Fruit fly (Drosophila melanogaster) whole organism, prepupa: ENCODE results near the gene Alg2.

Experiments used
- CG10631 ChIP-seq: fragments of 200-800 bp; sonication (Bioruptor generic); optimal IDR thresholded peaks from 2 replicates; lab custom pipeline; 2016; ENCODE audit warnings: missing biosample characterization, missing genetic modification characterization
- CG10669 ChIP-seq: fragments of 200-800 bp; sonication (Bioruptor generic); optimal IDR thresholded peaks from 3 replicates; lab custom pipeline; 2018; ENCODE audit warnings: missing biosample characterization, mild to moderate bottlenecking, missing genetic modification characterization, moderate library complexity
- CG11762 ChIP-seq: fragments of 200-800 bp; sonication (Bioruptor generic); optimal IDR thresholded peaks from 3 replicates; lab custom pipeline; 2016; ENCODE audit warnings: missing biosample characterization, missing genetic modification characterization; ENCODE audit not compliant: insufficient read depth
- CG15336 ChIP-seq: fragments of 200-800 bp; sonication (Bioruptor generic); IDR thresholded peaks from 2 replicates; pipeline ENCODE4 v1.3.6; 2022; ENCODE audit warnings: missing biosample characterization, missing genetic modification characterization
- CG1621 ChIP-seq: fragments of 200-800 bp; sonication (Bioruptor generic); optimal IDR thresholded peaks from 3 replicates; lab custom pipeline; 2018; ENCODE audit warnings: missing biosample characterization, mild to moderate bottlenecking, missing genetic modification characterization
- CG16779 ChIP-seq: fragments of 200-800 bp; sonication (Bioruptor generic); optimal IDR thresholded peaks from 3 replicates; lab custom pipeline; 2017; ENCODE audit warnings: missing biosample characterization, mild to moderate bottlenecking, missing genetic modification characterization
- CG3032 ChIP-seq: fragments of 200-800 bp; optimal IDR thresholded peaks from 2 replicates; lab custom pipeline; 2019; ENCODE audit warnings: missing biosample characterization, mild to moderate bottlenecking, missing genetic modification characterization, moderate library complexity
- CG31627 ChIP-seq: fragments of 200-800 bp; sonication (Bioruptor generic); optimal IDR thresholded peaks from 3 replicates; lab custom pipeline; 2016; ENCODE audit warnings: missing biosample characterization, missing genetic modification characterization
- CG32006 ChIP-seq: fragments of 200-800 bp; sonication (Bioruptor generic); optimal IDR thresholded peaks from 3 replicates; lab custom pipeline; 2017; ENCODE audit warnings: missing biosample characterization, mild to moderate bottlenecking, missing genetic modification characterization
- CG34406 ChIP-seq: fragments of 200-800 bp; sonication (Bioruptor generic); optimal IDR thresholded peaks from 3 replicates; lab custom pipeline; 2016; ENCODE audit warnings: missing biosample characterization, missing genetic modification characterization
- CG3919 ChIP-seq: fragments of 200-800 bp; sonication (Bioruptor generic); optimal IDR thresholded peaks from 3 replicates; lab custom pipeline; 2016; ENCODE audit warnings: missing biosample characterization, missing genetic modification characterization
- CG6163 ChIP-seq: fragments of 200-800 bp; sonication (Bioruptor generic); IDR thresholded peaks from 3 replicates; pipeline ENCODE4 v1.3.6; 2022; ENCODE audit warnings: missing biosample characterization, missing genetic modification characterization
- CG6276 ChIP-seq: fragments of 200-800 bp; sonication (Bioruptor generic); optimal IDR thresholded peaks from 2 replicates; lab custom pipeline; 2017; ENCODE audit warnings: missing biosample characterization, mild to moderate bottlenecking, missing genetic modification characterization
- CG6792 ChIP-seq: fragments of 200-800 bp; sonication (Bioruptor generic); optimal IDR thresholded peaks from 3 replicates; lab custom pipeline; 2016; ENCODE audit warnings: missing biosample characterization, missing genetic modification characterization
- CG6808 ChIP-seq: fragments of 200-800 bp; sonication (Bioruptor generic); optimal IDR thresholded peaks from 3 replicates; lab custom pipeline; 2017; ENCODE audit warnings: missing biosample characterization, missing genetic modification characterization, mild to moderate bottlenecking, moderate library complexity, missing genetic modification reagents
- CG6854 ChIP-seq: fragments of 200-800 bp; sonication (Bioruptor generic); optimal IDR thresholded peaks from 2 replicates; lab custom pipeline; 2017; ENCODE audit warnings: missing biosample characterization, mild to moderate bottlenecking, missing genetic modification characterization
- CG8319 ChIP-seq: fragments of 200-800 bp; sonication (Bioruptor generic); optimal IDR thresholded peaks from 3 replicates; lab custom pipeline; 2016; ENCODE audit warnings: missing biosample characterization, missing genetic modification characterization
- CG8632 ChIP-seq: fragments of 200-800 bp; sonication (Bioruptor generic); optimal IDR thresholded peaks from 3 replicates; lab custom pipeline; 2016; ENCODE audit warnings: missing biosample characterization, missing genetic modification characterization
- CG9139 ChIP-seq: fragments of 200-800 bp; sonication (Bioruptor generic); optimal IDR thresholded peaks from 3 replicates; lab custom pipeline; 2017; ENCODE audit warnings: missing biosample characterization, mild to moderate bottlenecking, missing genetic modification characterization
- Eip75B ChIP-seq: fragments of 200-800 bp; sonication (Bioruptor generic); optimal IDR thresholded peaks from 3 replicates; lab custom pipeline; 2016; ENCODE audit warnings: missing biosample characterization, missing genetic modification characterization
- Eip78C ChIP-seq: fragments of 200-800 bp; sonication (Bioruptor generic); peaks from one replicate; lab custom pipeline; 2016; ENCODE audit warnings: missing biosample characterization, missing genetic modification characterization
- Ets96B ChIP-seq: fragments of 200-800 bp; optimal IDR thresholded peaks from 2 replicates; lab custom pipeline; 2019; ENCODE audit warnings: missing biosample characterization, mild to moderate bottlenecking, missing genetic modification characterization, moderate library complexity
- Met ChIP-seq: fragments of 200-800 bp; sonication (Bioruptor generic); optimal IDR thresholded peaks from 3 replicates; lab custom pipeline; 2016; ENCODE audit warnings: missing biosample characterization, missing genetic modification characterization
- OdsH ChIP-seq: fragments of 200-800 bp; sonication (Bioruptor generic); optimal IDR thresholded peaks from 3 replicates; lab custom pipeline; 2016; ENCODE audit warnings: missing biosample characterization, missing genetic modification characterization
- Smox ChIP-seq: fragments of 200-800 bp; sonication (Bioruptor generic); optimal IDR thresholded peaks from 3 replicates; lab custom pipeline; 2016; ENCODE audit warnings: missing biosample characterization, missing genetic modification characterization
- Sox14 ChIP-seq: fragments of 200-800 bp; sonication (Bioruptor generic); optimal IDR thresholded peaks from 3 replicates; lab custom pipeline; 2016; ENCODE audit warnings: missing biosample characterization, missing genetic modification characterization
- achi ChIP-seq: fragments of 200-800 bp; sonication (Bioruptor generic); optimal IDR thresholded peaks from 3 replicates; lab custom pipeline; 2016; ENCODE audit warnings: missing biosample characterization, missing genetic modification characterization
- cyc ChIP-seq: fragments of 200-800 bp; sonication (Bioruptor generic); optimal IDR thresholded peaks from 3 replicates; lab custom pipeline; 2016; ENCODE audit warnings: missing biosample characterization, missing genetic modification characterization
- dsx ChIP-seq: fragments of 200-800 bp; optimal IDR thresholded peaks from 3 replicates; lab custom pipeline; 2019; ENCODE audit warnings: missing biosample characterization, mild to moderate bottlenecking, missing genetic modification characterization, moderate library complexity; ENCODE audit not compliant: poor library complexity, severe bottlenecking
- eg ChIP-seq: fragments of 200-800 bp; sonication (Bioruptor generic); IDR thresholded peaks from 3 replicates; pipeline ENCODE4 v1.3.6; 2022; ENCODE audit warnings: missing biosample characterization, missing genetic modification characterization
- esn ChIP-seq: fragments of 200-800 bp; sonication (Bioruptor generic); optimal IDR thresholded peaks from 2 replicates; lab custom pipeline; 2016; ENCODE audit warnings: missing biosample characterization, mild to moderate bottlenecking, missing genetic modification characterization, moderate library complexity
- fd59A ChIP-seq: fragments of 200-800 bp; sonication (Bioruptor generic); optimal IDR thresholded peaks from 2 replicates; lab custom pipeline; 2017; ENCODE audit warnings: missing biosample characterization, mild to moderate bottlenecking, missing genetic modification characterization, missing genetic modification reagents
- fd85E ChIP-seq: fragments of 200-800 bp; sonication (Bioruptor generic); optimal IDR thresholded peaks from 3 replicates; lab custom pipeline; 2016; ENCODE audit warnings: missing biosample characterization, missing genetic modification characterization
- fkh ChIP-seq: fragments of 200-800 bp; sonication (Bioruptor generic); optimal IDR thresholded peaks from 3 replicates; lab custom pipeline; 2017; ENCODE audit warnings: missing biosample characterization, mild to moderate bottlenecking, missing genetic modification characterization, moderate library complexity
- lz ChIP-seq: fragments of 200-800 bp; sonication (Bioruptor generic); optimal IDR thresholded peaks from 3 replicates; lab custom pipeline; 2016; ENCODE audit warnings: missing biosample characterization, missing genetic modification characterization
- net ChIP-seq: fragments of 200-800 bp; sonication (Bioruptor generic); optimal IDR thresholded peaks from 3 replicates; lab custom pipeline; 2016; ENCODE audit warnings: missing biosample characterization, missing genetic modification characterization
- pdm3 ChIP-seq: fragments of 200-800 bp; sonication (Bioruptor generic); optimal IDR thresholded peaks from 3 replicates; lab custom pipeline; 2016; ENCODE audit warnings: missing biosample characterization, missing genetic modification characterization
- salr ChIP-seq, 2 experiments: fragments of 200-800 bp; sonication (Bioruptor generic); optimal IDR thresholded peaks; 3 replicates each; lab custom pipeline; 2016 to 2018; ENCODE audit warnings: missing biosample characterization in 2 of 2, missing genetic modification characterization in 2 of 2, mild to moderate bottlenecking in 1 of 2
- ss ChIP-seq, 2 experiments: fragments of 200-800 bp; sonication (Bioruptor generic); optimal IDR thresholded peaks; 2 replicates in 1 of 2; 3 replicates in 1 of 2; lab custom pipeline; 2017 to 2018; ENCODE audit warnings: mild to moderate bottlenecking in 2 of 2, missing biosample characterization in 2 of 2, missing genetic modification characterization in 2 of 2, moderate library complexity in 1 of 2
- svp ChIP-seq: fragments of 200-800 bp; sonication (Bioruptor generic); peaks from one replicate; lab custom pipeline; 2016; ENCODE audit warnings: missing biosample characterization, missing genetic modification characterization
- topi ChIP-seq: fragments of 200-800 bp; sonication (Bioruptor generic); optimal IDR thresholded peaks from 3 replicates; lab custom pipeline; 2016; ENCODE audit warnings: missing biosample characterization, missing genetic modification characterization
- vri ChIP-seq: fragments of 200-800 bp; sonication (Bioruptor generic); optimal IDR thresholded peaks from 3 replicates; lab custom pipeline; 2016; ENCODE audit warnings: missing biosample characterization, mild to moderate bottlenecking, missing genetic modification characterization

The Alg2 gene

DNA sequence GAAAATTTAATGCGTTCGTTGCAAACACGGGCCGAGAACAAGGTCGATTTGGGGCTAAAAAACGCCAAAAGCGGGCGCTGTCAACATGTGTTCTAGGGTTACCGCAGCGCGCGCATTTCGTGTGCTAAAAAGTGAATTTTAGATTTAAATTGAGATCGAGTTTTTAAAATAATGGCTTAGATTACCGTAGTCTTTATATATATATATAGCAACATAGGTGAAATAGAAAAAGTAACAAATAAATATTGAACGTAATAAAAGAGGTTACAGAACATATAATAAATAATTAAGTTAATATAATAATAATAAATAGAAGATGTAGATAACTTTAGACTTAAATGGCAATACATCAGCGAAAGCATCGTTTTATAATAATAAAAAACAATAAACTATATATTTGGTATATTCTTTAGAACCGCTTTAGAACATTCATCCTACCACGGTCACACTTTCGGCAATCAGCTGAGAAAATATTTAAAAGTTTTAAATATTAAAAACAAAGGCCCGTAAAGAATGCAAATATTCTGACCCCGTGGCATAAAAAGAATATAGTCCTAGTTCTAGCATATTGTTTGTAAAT lies at the start of gene Alg2, which contains the start of gene CG11537:
TSS of gene Alg2 (plus strand) at position 426 of the 580 bp plus-strand sequence.
TSS of gene CG11537 (minus strand) at position 75 of the 580 bp plus-strand sequence.
- no peak for TF ChIP-seq lz (GFP tag; lab: Kevin White, UChicago)
- TF ChIP-seq CG9139 (GFP tag; lab: Kevin White, UChicago): no peak
- no peak for TF ChIP-seq CG8319 (GFP tag; lab: Kevin White, UChicago)
- peak; percentile 36 for TF ChIP-seq CG3032 (tag; lab: Kevin White, UChicago)
- TF ChIP-seq CG15336 (GFP tag; lab: Robert Waterston, UW): no peak
- no peak for TF ChIP-seq Met (GFP tag; lab: Kevin White, UChicago)
- no peak for TF ChIP-seq Smox (GFP tag; lab: Kevin White, UChicago)
- TF ChIP-seq achi (GFP tag; lab: Kevin White, UChicago): peak; percentile 88
- TF ChIP-seq OdsH (GFP tag; lab: Kevin White, UChicago): peak; percentile 34
- TF ChIP-seq esn: peak; percentile 24
- no peak for TF ChIP-seq net (GFP tag; lab: Kevin White, UChicago)
- no peak for TF ChIP-seq fkh (GFP tag; lab: Kevin White, UChicago)
- TF ChIP-seq CG6276: no peak
- TF ChIP-seq CG6792 (GFP tag; lab: Kevin White, UChicago): peak; percentile 11
- TF ChIP-seq salr (GFP tag; optimal IDR thresholded peaks at IDR 0.05; lab: Kevin White, UChicago): peak in 1 of 2 experiments; percentile 7
- peak; percentile 40 for TF ChIP-seq Sox14 (GFP tag; lab: Kevin White, UChicago)
- peak; percentile 16 for TF ChIP-seq vri
- no peak for TF ChIP-seq CG11762 (GFP tag; lab: Kevin White, UChicago)
- no peak for TF ChIP-seq CG1621 (tag; lab: Kevin White, UChicago)
- TF ChIP-seq fd59A (GFP tag; lab: Kevin White, UChicago): no peak
- TF ChIP-seq fd85E (GFP tag; lab: Kevin White, UChicago): no peak
- no peak for TF ChIP-seq cyc
- peak; percentile 10 for TF ChIP-seq CG34406 (GFP tag; lab: Kevin White, UChicago)
- no peak for TF ChIP-seq Eip78C (GFP tag; lab: Kevin White, UChicago)
- TF ChIP-seq Eip75B (GFP tag; lab: Kevin White, UChicago): no peak
- TF ChIP-seq CG3919 (GFP tag; lab: Kevin White, UChicago): peak; percentile 31
- TF ChIP-seq svp (GFP tag; lab: Kevin White, UChicago): peak; percentile 64
- TF ChIP-seq eg: no peak
- peak in 1 of 2 experiments; percentile 12 for TF ChIP-seq ss (GFP tag; optimal IDR thresholded peaks at IDR 0.05; lab: Kevin White, UChicago)
- no peak for TF ChIP-seq CG10669 (GFP tag; lab: Kevin White, UChicago)
- no peak for TF ChIP-seq CG32006 (GFP tag; lab: Kevin White, UChicago)
- no peak for TF ChIP-seq CG10631 (GFP tag; lab: Kevin White, UChicago)
- no peak for TF ChIP-seq CG16779 (tag; lab: Kevin White, UChicago)
- TF ChIP-seq pdm3 (GFP tag; lab: Kevin White, UChicago): no peak
- no peak for TF ChIP-seq CG6854
- TF ChIP-seq CG6808 (GFP tag; lab: Kevin White, UChicago): no peak
- peak; percentile 15 for TF ChIP-seq CG31627 (GFP tag; lab: Kevin White, UChicago)
- no peak for TF ChIP-seq dsx
- peak; percentile 10 for TF ChIP-seq Ets96B (tag; lab: Kevin White, UChicago)
- TF ChIP-seq, all 60 proteins: peak for 14

DNA sequence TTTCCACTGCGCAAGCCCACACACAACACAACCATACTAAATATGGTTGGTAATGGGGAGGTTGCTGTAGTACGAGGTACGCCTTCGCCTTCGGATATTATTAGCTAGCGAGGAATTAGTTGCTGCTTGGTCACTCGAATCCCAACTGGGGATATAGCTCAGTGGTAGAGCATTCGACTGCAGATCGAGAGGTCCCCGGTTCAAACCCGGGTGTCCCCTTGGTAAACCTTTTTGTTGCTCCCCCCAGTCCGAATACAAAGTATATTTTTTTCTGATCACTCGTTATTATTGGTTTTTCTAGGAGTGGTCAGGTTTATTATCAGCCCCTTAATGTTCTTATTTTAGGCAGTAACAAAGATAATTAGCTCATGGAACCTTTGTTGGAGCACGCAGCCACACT lies 48.0 kb upstream of the Alg2 start:
- peak; percentile 4; the same call in 1 of the 3 replicates for TF ChIP-seq eg
- TF ChIP-seq dsx: peak; percentile 33
- no peak for TF ChIP-seq topi (GFP tag; lab: Kevin White, UChicago)
- no peak for TF ChIP-seq esn
- TF ChIP-seq CG6163 (GFP tag; lab: Robert Waterston, UW): peak; percentile 30; the same call in 2 of the 3 replicates
- TF ChIP-seq CG8632 (GFP tag; lab: Kevin White, UChicago): no peak
- no peak for TF ChIP-seq Smox (GFP tag; lab: Kevin White, UChicago)
- peak; percentile 34 for TF ChIP-seq Eip78C (GFP tag; lab: Kevin White, UChicago)
